Fruit fly (Drosophila melanogaster): ENCODE measurements around the gene Ubi-p5E.

The Ubi-p5E gene

DNA sequence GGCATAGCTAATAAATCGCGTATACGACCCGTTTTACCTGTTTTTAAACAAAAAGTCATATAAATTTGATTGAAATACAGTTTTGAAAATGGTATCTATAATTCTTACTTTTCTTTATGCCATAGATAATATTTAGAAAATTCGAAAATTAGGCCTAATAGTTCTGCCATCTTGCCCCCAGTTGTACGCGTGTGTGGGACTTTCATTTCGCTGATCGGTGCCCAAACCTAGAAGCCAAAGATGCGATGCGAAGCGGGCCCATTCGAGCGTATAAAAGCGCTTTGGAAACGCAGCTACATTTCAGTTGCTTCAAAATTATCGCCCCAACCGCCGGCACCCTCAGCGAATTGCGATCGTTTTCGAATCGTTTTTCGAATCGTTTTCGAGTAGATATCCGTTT is 42.4 kb downstream of the Ubi-p5E start, which contains the start of gene CG14445:
Gene CG14445 (plus strand): TSS at position 301 of the 400 bp plus-strand sequence.
- TF ChIP-seq pad (GFP tag; optimal IDR thresholded peaks at IDR 0.05) (no peak), Clk (GFP tag; optimal IDR thresholded peaks at IDR 0.05) (no peak), toe (GFP tag; optimal IDR thresholded peaks at IDR 0.05) (no peak), CG1620 (GFP tag; optimal IDR thresholded peaks at IDR 0.05) (no peak), ovo (GFP tag; optimal IDR thresholded peaks at IDR 0.05) (no peak), CG7101 (tag; optimal IDR thresholded peaks at IDR 0.05) (no peak), CG12768 (GFP tag; optimal IDR thresholded peaks at IDR 0.05) (no peak), CG7045 (GFP tag; optimal IDR thresholded peaks at IDR 0.05) (no peak), cnc (optimal IDR thresholded peaks at IDR 0.05) (no peak), tj (GFP tag; optimal IDR thresholded peaks at IDR 0.05) (no peak), cic (GFP tag; optimal IDR thresholded peaks at IDR 0.05) (no peak), bab1 (GFP tag; optimal IDR thresholded peaks at IDR 0.05) (no peak), Hr96 (GFP tag; optimal IDR thresholded peaks at IDR 0.05) (no peak)

dm6 chrX:6231764-6232163 is 47.7 kb downstream of the Ubi-p5E start:
- no peak for TF ChIP-seq bab1 (GFP tag; optimal IDR thresholded peaks at IDR 0.05)

Data from whole organism, adult.